Fruit fly (Drosophila melanogaster) whole organism, embryonic: ENCODE measurements around the gene CG17562.

Source experiments
- Abd-B ChIP-seq: fragments of 200-800 bp; sonication (Bioruptor generic); optimal IDR thresholded peaks from 2 replicates; lab custom pipeline; 2018; ENCODE audit warnings: missing biosample characterization, mild to moderate bottlenecking, missing genetic modification characterization, moderate library complexity
- Asciz ChIP-seq: fragments of 200-800 bp; sonication (Bioruptor generic); optimal IDR thresholded peaks from 2 replicates; lab custom pipeline; 2017; ENCODE audit warnings: missing biosample characterization, mild to moderate bottlenecking, missing genetic modification characterization, missing genetic modification reagents
- Atf-2 ChIP-seq: fragments of 200-800 bp; sonication (Bioruptor generic); optimal IDR thresholded peaks from 2 replicates; lab custom pipeline; 2016; ENCODE audit warnings: missing biosample characterization, missing genetic modification characterization
- Atf6 ChIP-seq: fragments of 200-800 bp; sonication (Bioruptor generic); IDR thresholded peaks from 2 replicates; pipeline ENCODE4 v1.3.6; 2022; ENCODE audit warnings: missing biosample characterization, missing genetic modification characterization
- BEAF-32 ChIP-seq: fragments of 200-800 bp; sonication (Bioruptor generic); optimal IDR thresholded peaks from 3 replicates; lab custom pipeline; 2017; ENCODE audit warnings: missing biosample characterization, missing genetic modification characterization, mild to moderate bottlenecking, moderate library complexity, missing genetic modification reagents
- Bteb2 ChIP-seq: fragments of 200-800 bp; sonication (Bioruptor generic); optimal IDR thresholded peaks from 2 replicates; lab custom pipeline; 2016; ENCODE audit warnings: missing biosample characterization, missing genetic modification characterization
- CG10274 ChIP-seq: fragments of 200-800 bp; sonication (Bioruptor generic); optimal IDR thresholded peaks from 3 replicates; lab custom pipeline; 2017; ENCODE audit warnings: missing biosample characterization, mild to moderate bottlenecking, missing genetic modification characterization
- CG10366 ChIP-seq: fragments of 200-800 bp; sonication (Bioruptor generic); IDR thresholded peaks from 2 replicates; pipeline ENCODE4 v1.3.6; 2022; ENCODE audit warnings: missing biosample characterization, missing genetic modification characterization
- CG14441 ChIP-seq: fragments of 200-800 bp; sonication (Bioruptor generic); IDR thresholded peaks from 2 replicates; pipeline ENCODE4 v1.3.6; 2022; ENCODE audit warnings: missing biosample characterization, missing genetic modification characterization
- CG14667 ChIP-seq: fragments of 200-800 bp; sonication (Bioruptor generic); IDR thresholded peaks from 2 replicates; pipeline ENCODE4 v1.3.6; 2022; ENCODE audit warnings: missing biosample characterization, missing genetic modification characterization
- CG17829 ChIP-seq: fragments of 200-800 bp; optimal IDR thresholded peaks from 2 replicates; lab custom pipeline; 2019; ENCODE audit warnings: missing biosample characterization, mild to moderate bottlenecking, missing genetic modification characterization, moderate library complexity
- CG2129 ChIP-seq: fragments of 200-800 bp; sonication (Bioruptor generic); IDR thresholded peaks from 2 replicates; pipeline ENCODE4 v1.3.6; 2022; ENCODE audit warnings: missing biosample characterization, missing genetic modification characterization; ENCODE audit not compliant: partially characterized antibody
- CG2875 ChIP-seq: fragments of 200-800 bp; sonication (Bioruptor generic); optimal IDR thresholded peaks from 2 replicates; lab custom pipeline; 2017; ENCODE audit warnings: missing biosample characterization, mild to moderate bottlenecking, missing genetic modification characterization, missing genetic modification reagents
- CG3726 ChIP-seq: fragments of 200-800 bp; sonication (Bioruptor generic); IDR thresholded peaks from 3 replicates; pipeline ENCODE4, ENCODE4 v1.3.6; 2022; ENCODE audit warnings: missing biosample characterization, missing genetic modification characterization
- CG6689 ChIP-seq: fragments of 200-800 bp; sonication (Bioruptor generic); IDR thresholded peaks from 2 replicates; pipeline ENCODE4 v1.3.6; 2022; ENCODE audit warnings: missing biosample characterization, missing genetic modification characterization
- CG6791 ChIP-seq: fragments of 200-800 bp; sonication (Bioruptor generic); IDR thresholded peaks from 3 replicates; pipeline ENCODE4 v1.3.6; 2022; ENCODE audit warnings: missing biosample characterization, missing genetic modification characterization; ENCODE audit not compliant: partially characterized antibody
- CG7556 ChIP-seq: fragments of 200-800 bp; sonication (Bioruptor generic); optimal IDR thresholded peaks from 2 replicates; lab custom pipeline; 2017; ENCODE audit warnings: missing biosample characterization, mild to moderate bottlenecking, missing genetic modification characterization
- CG9215 ChIP-seq: fragments of 200-800 bp; sonication (Bioruptor generic); IDR thresholded peaks from 2 replicates; pipeline ENCODE4 v1.3.6; 2022; ENCODE audit warnings: missing biosample characterization, missing genetic modification characterization
- CG9609 ChIP-seq: fragments of 200-800 bp; sonication (Bioruptor generic); optimal IDR thresholded peaks from 3 replicates; lab custom pipeline; 2016; ENCODE audit warnings: missing biosample characterization, missing genetic modification characterization
- Dp ChIP-seq: fragments of 200-800 bp; sonication (Bioruptor generic); optimal IDR thresholded peaks from 2 replicates; lab custom pipeline; 2018; ENCODE audit warnings: missing biosample characterization, mild to moderate bottlenecking, missing genetic modification characterization, moderate library complexity
- E2f1 ChIP-seq: fragments of 200-800 bp; sonication (Bioruptor generic); IDR thresholded peaks from 2 replicates; pipeline ENCODE4 v1.3.6; 2022; ENCODE audit warnings: missing biosample characterization, missing genetic modification characterization
- Ets97D ChIP-seq: fragments of 200-800 bp; sonication (Bioruptor generic); optimal IDR thresholded peaks from 3 replicates; lab custom pipeline; 2016; ENCODE audit warnings: missing biosample characterization, missing genetic modification characterization
- H15 ChIP-seq: fragments of 200-800 bp; sonication (Bioruptor generic); IDR thresholded peaks from 3 replicates; pipeline ENCODE4 v1.3.6; 2022; ENCODE audit warnings: missing biosample characterization, missing genetic modification characterization
- Jarid2 ChIP-seq: fragments of 200-800 bp; sonication (Bioruptor generic); optimal IDR thresholded peaks from 3 replicates; lab custom pipeline; 2017; ENCODE audit warnings: mild to moderate bottlenecking, missing biosample characterization, missing genetic modification reagents, missing genetic modification characterization
- Kr ChIP-seq: fragments of 200-800 bp; sonication (Bioruptor generic); optimal IDR thresholded peaks from 2 replicates; lab custom pipeline; 2017; ENCODE audit warnings: missing biosample characterization, mild to moderate bottlenecking, missing genetic modification characterization
- MESR4 ChIP-seq: fragments of 200-800 bp; sonication (Bioruptor generic); optimal IDR thresholded peaks from 2 replicates; lab custom pipeline; 2018; ENCODE audit warnings: missing biosample characterization, mild to moderate bottlenecking, missing genetic modification characterization, moderate library complexity
- Ravus ChIP-seq: fragments of 200-800 bp; sonication (Bioruptor generic); IDR thresholded peaks from 2 replicates; pipeline ENCODE4 v1.3.6; 2022; ENCODE audit warnings: missing biosample characterization, missing genetic modification characterization
- Taf1 ChIP-seq: fragments of 200-800 bp; sonication (Bioruptor generic); IDR thresholded peaks from 2 replicates; pipeline ENCODE4 v1.3.6; 2022; ENCODE audit warnings: missing biosample characterization, missing genetic modification characterization
- Xbp1 ChIP-seq: fragments of 200-800 bp; sonication (Bioruptor generic); optimal IDR thresholded peaks from 3 replicates; lab custom pipeline; 2016; ENCODE audit warnings: missing biosample characterization, mild to moderate bottlenecking, missing genetic modification characterization
- YL-1 ChIP-seq: fragments of 200-800 bp; sonication (Bioruptor generic); optimal IDR thresholded peaks from 3 replicates; lab custom pipeline; 2017; ENCODE audit warnings: missing biosample characterization, mild to moderate bottlenecking, missing genetic modification characterization
- al ChIP-seq: fragments of 200-800 bp; sonication (Bioruptor generic); IDR thresholded peaks from 2 replicates; pipeline ENCODE4 v1.3.6; 2022; ENCODE audit warnings: missing biosample characterization, missing genetic modification characterization
- amos ChIP-seq: fragments of 200-800 bp; sonication (Bioruptor generic); IDR thresholded peaks from 2 replicates; pipeline ENCODE4 v1.3.6; 2022; ENCODE audit warnings: missing biosample characterization, missing genetic modification characterization; ENCODE audit not compliant: partially characterized antibody
- bbx ChIP-seq: fragments of 200-800 bp; sonication (Bioruptor generic); IDR thresholded peaks from 2 replicates; pipeline ENCODE4 v1.3.6; 2022; ENCODE audit warnings: missing biosample characterization, missing genetic modification characterization; ENCODE audit not compliant: partially characterized antibody
- cato ChIP-seq: fragments of 200-800 bp; sonication (Bioruptor generic); optimal IDR thresholded peaks from 2 replicates; lab custom pipeline; 2016; ENCODE audit warnings: missing biosample characterization, missing genetic modification characterization, borderline replicate concordance
- ci ChIP-seq: fragments of 200-800 bp; sonication (Bioruptor generic); IDR thresholded peaks from 3 replicates; pipeline ENCODE4 v1.3.6; 2022; ENCODE audit warnings: missing biosample characterization, missing genetic modification characterization
- cwo ChIP-seq: fragments of 200-800 bp; sonication (Bioruptor generic); optimal IDR thresholded peaks from 3 replicates; lab custom pipeline; 2017; ENCODE audit warnings: missing biosample characterization, missing genetic modification characterization, mild to moderate bottlenecking, moderate library complexity, missing genetic modification reagents
- gcm ChIP-seq: fragments of 200-800 bp; sonication (Bioruptor generic); optimal IDR thresholded peaks from 2 replicates; lab custom pipeline; 2019; ENCODE audit warnings: missing biosample characterization, mild to moderate bottlenecking, missing genetic modification characterization, moderate library complexity
- gfzf ChIP-seq: fragments of 200-800 bp; sonication (Bioruptor generic); optimal IDR thresholded peaks from 2 replicates; lab custom pipeline; 2016; ENCODE audit warnings: missing biosample characterization, mild to moderate bottlenecking, missing genetic modification characterization, moderate library complexity
- hbn ChIP-seq: fragments of 200-800 bp; sonication (Bioruptor generic); IDR thresholded peaks from 2 replicates; pipeline ENCODE4 v1.3.6; 2022; ENCODE audit warnings: missing biosample characterization, missing genetic modification characterization; ENCODE audit not compliant: partially characterized antibody
- ind ChIP-seq: fragments of 200-800 bp; sonication (Bioruptor generic); optimal IDR thresholded peaks from 3 replicates; lab custom pipeline; 2016; ENCODE audit warnings: missing biosample characterization, missing genetic modification characterization
- kay ChIP-seq: fragments of 200-800 bp; sonication (Bioruptor generic); optimal IDR thresholded peaks from 2 replicates; lab custom pipeline; 2016; ENCODE audit warnings: missing biosample characterization, missing genetic modification characterization
- nmo ChIP-seq: fragments of 200-800 bp; sonication (Bioruptor generic); optimal IDR thresholded peaks from 2 replicates; lab custom pipeline; 2018; ENCODE audit warnings: missing biosample characterization, mild to moderate bottlenecking, missing genetic modification characterization, moderate library complexity
- otp ChIP-seq: fragments of 200-800 bp; sonication (Bioruptor generic); IDR thresholded peaks from 3 replicates; pipeline ENCODE4, ENCODE4 v1.3.6; 2022; ENCODE audit warnings: missing biosample characterization, missing genetic modification characterization
- pita ChIP-seq: fragments of 200-800 bp; sonication (Bioruptor generic); optimal IDR thresholded peaks from 2 replicates; lab custom pipeline; 2017; ENCODE audit warnings: missing biosample characterization, mild to moderate bottlenecking, missing genetic modification characterization
- ro ChIP-seq: fragments of 200-800 bp; sonication (Bioruptor generic); IDR thresholded peaks from 2 replicates; pipeline ENCODE4 v1.3.6; 2022; ENCODE audit warnings: missing biosample characterization, missing genetic modification characterization
- sens ChIP-seq: fragments of 200-800 bp; sonication (Bioruptor generic); peaks from one replicate; lab custom pipeline; 2016; ENCODE audit warnings: missing biosample characterization, missing genetic modification characterization
- tio ChIP-seq: fragments of 200-800 bp; sonication (Bioruptor generic); optimal IDR thresholded peaks from 2 replicates; lab custom pipeline; 2017; ENCODE audit warnings: missing biosample characterization, missing genetic modification characterization, inconsistent platforms
- trem ChIP-seq: fragments of 200-800 bp; optimal IDR thresholded peaks from 3 replicates; lab custom pipeline; 2019; ENCODE audit warnings: missing biosample characterization, mild to moderate bottlenecking, missing genetic modification characterization, moderate library complexity
- wek ChIP-seq: fragments of 200-800 bp; sonication (Bioruptor generic); optimal IDR thresholded peaks from 3 replicates; lab custom pipeline; 2018; ENCODE audit warnings: missing biosample characterization, mild to moderate bottlenecking, missing genetic modification characterization, moderate library complexity
- wor ChIP-seq: fragments of 200-800 bp; sonication (Bioruptor generic); IDR thresholded peaks from 2 replicates; pipeline ENCODE4 v1.3.6; 2022; ENCODE audit warnings: missing biosample characterization, missing genetic modification characterization
- z ChIP-seq: fragments of 200-800 bp; sonication (Bioruptor generic); IDR thresholded peaks from 3 replicates; pipeline ENCODE4 v1.3.6; 2022; ENCODE audit warnings: missing biosample characterization, missing genetic modification characterization

The CG17562 gene

DNA sequence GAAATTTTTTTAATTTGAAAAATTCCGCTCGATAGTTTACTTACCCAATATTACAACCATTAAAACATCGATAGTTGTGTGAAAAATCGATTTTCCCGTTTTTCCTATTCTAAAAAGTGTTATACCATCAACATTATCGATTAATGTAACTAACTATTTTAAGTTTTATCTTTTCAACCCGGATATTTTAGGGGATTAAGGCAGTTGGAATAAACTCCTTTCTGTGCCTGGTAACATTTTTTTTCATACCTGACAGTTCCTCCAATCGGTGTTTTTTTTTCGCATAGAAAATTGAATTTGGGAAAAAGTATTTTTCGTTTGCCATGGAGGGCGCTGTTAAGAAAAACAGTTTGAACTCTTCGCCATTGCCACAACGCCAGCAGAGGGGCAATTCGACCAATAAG, 24.9 kb downstream of the CG17562 start, which contains the start of gene nonA-l (continued):
- TF ChIP-seq CG10366 (no peak), ind (GFP tag; lab: Kevin White, UChicago) (no peak), Atf-2 (no peak), MESR4 (GFP tag; lab: Kevin White, UChicago) (peak; percentile 75), H15 (no peak), YL-1 (GFP tag; lab: Kevin White, UChicago) (peak; percentile 78), E2f1 (GFP tag; lab: Robert Waterston, UW) (no peak), otp (no peak), gcm (GFP tag; lab: Kevin White, UChicago) (no peak), cwo (GFP tag; lab: Kevin White, UChicago) (no peak), CG3726 (no peak), CG7556 (GFP tag; lab: Kevin White, UChicago) (no peak), Kr (no peak), cato (no peak), kay (GFP tag; lab: Kevin White, UChicago) (no peak)
- TF ChIP-seq, all 482 proteins: peak for 69

- TF ChIP-seq CG2875 (GFP tag; lab: Kevin White, UChicago) (no peak), Asciz (GFP tag; lab: Kevin White, UChicago) (no peak), CG2129 (GFP tag; lab: Robert Waterston, UW) (0 out of 2 replicates have a peak, but pooled peaks have one; percentile 16), CG7556 (GFP tag; lab: Kevin White, UChicago) (no peak), BEAF-32 (GFP tag; lab: Kevin White, UChicago) (peak; percentile 51), Ravus (GFP tag; lab: Robert Waterston, UW) (no peak), Bteb2 (no peak), Abd-B (no peak), pita (GFP tag; lab: Kevin White, UChicago) (no peak), al (GFP tag; lab: Robert Waterston, UW) (no peak), CG6689 (GFP tag; lab: Robert Waterston, UW) (no peak), wor (no peak), Atf6 (GFP tag; lab: Robert Waterston, UW) (no peak), CG9215 (no peak), CG14441 (GFP tag; lab: Robert Waterston, UW) (no peak), CG14667 (no peak), gfzf (peak; percentile 86), nmo (GFP tag; lab: Kevin White, UChicago) (no peak), Jarid2 (GFP tag; lab: Kevin White, UChicago) (no peak), CG6791 (GFP tag; lab: Robert Waterston, UW) (peak; percentile 73), z (GFP tag; lab: Robert Waterston, UW) (peak; percentile 80), CG17829 (tag; lab: Kevin White, UChicago) (peak; percentile 15), ci (0 out of 3 replicates have a peak, but pooled peaks have one; percentile 19), CG9609 (GFP tag; lab: Kevin White, UChicago) (no peak), Dp (GFP tag; lab: Kevin White, UChicago) (peak; percentile 88), Xbp1 (GFP tag; lab: Kevin White, UChicago) (no peak), ro (GFP tag; lab: Robert Waterston, UW) (no peak), Taf1 (GFP tag; lab: Robert Waterston, UW) (no peak), CG10274 (GFP tag; lab: Kevin White, UChicago) (no peak), tio (GFP tag; lab: Kevin White, UChicago) (no peak), trem (tag; lab: Kevin White, UChicago) (peak; percentile 59), amos (GFP tag; lab: Robert Waterston, UW) (peak; percentile 39; the same call in 1 of the 2 replicates), Ets97D (GFP tag; lab: Kevin White, UChicago) (peak; percentile 76), bbx (peak; percentile 67), hbn (peak; percentile 33), wek (no peak), sens (peak; percentile 35)
These were observed 28.5 kb downstream of the CG17562 start, which contains the start of gene Arl6IP1 for dm6 chr3R:16643591-16643990. Gene Arl6IP1, plus strand, starts transcription at chr3R:16643605.
